Fruit fly (Drosophila melanogaster): ENCODE results near the gene mth.

Gene mth

dm6 chr3L:331842-332802 is 14.6 kb downstream of the mth start, which contains the start of gene mthl9 (continued):
- TF ChIP-seq ftz-f1 (GFP tag; optimal IDR thresholded peaks at IDR 0.05) (no peak), Hr39 (optimal IDR thresholded peaks at IDR 0.05) (no peak), E2f2 (GFP tag; IDR thresholded peaks at IDR 0.05) (peak; percentile 40; the same call in 1 of the 2 replicates), CG10209 (GFP tag; optimal IDR thresholded peaks at IDR 0.05) (no peak), Hand (GFP tag; optimal IDR thresholded peaks at IDR 0.05) (peak; percentile 38), gcm (GFP tag; optimal IDR thresholded peaks at IDR 0.05) (no peak), ssp (GFP tag; IDR thresholded peaks at IDR 0.05) (no peak), p53 (GFP tag; optimal IDR thresholded peaks at IDR 0.05) (no peak), CG6854 (GFP tag; optimal IDR thresholded peaks at IDR 0.05) (no peak), CG8290 (GFP tag; optimal IDR thresholded peaks at IDR 0.05) (no peak), CG8290 (tag; optimal IDR thresholded peaks at IDR 0.05) (peak in 1 of 2 experiments; percentile 8), vvl (GFP tag; IDR thresholded peaks at IDR 0.05) (peak; percentile 56), CG12155 (GFP tag; optimal IDR thresholded peaks at IDR 0.05) (peak; percentile 53), sens-2 (GFP tag; IDR thresholded peaks at IDR 0.05) (no peak), dimm (GFP tag; IDR thresholded peaks at IDR 0.05) (no peak), CG18262 (tag; optimal IDR thresholded peaks at IDR 0.05) (no peak), CG3847 (GFP tag; IDR thresholded peaks at IDR 0.05) (no peak), exex (tag; optimal IDR thresholded peaks at IDR 0.05) (peak; percentile 58), Side (GFP tag; optimal IDR thresholded peaks at IDR 0.05) (no peak), Tbp (GFP tag; optimal IDR thresholded peaks at IDR 0.05) (no peak), toy (GFP tag; IDR thresholded peaks at IDR 0.05) (no peak), CG12104 (GFP tag; optimal IDR thresholded peaks at IDR 0.05) (no peak), repo (GFP tag; optimal IDR thresholded peaks at IDR 0.05) (no peak), CG15514 (GFP tag; optimal IDR thresholded peaks at IDR 0.05) (peak; percentile 77), Dp (GFP tag; optimal IDR thresholded peaks at IDR 0.05) (peak; percentile 38), Camta (GFP tag; optimal IDR thresholded peaks at IDR 0.05) (no peak), CG2889 (GFP tag; IDR thresholded peaks at IDR 0.05) (no peak), ham (GFP tag; IDR thresholded peaks at IDR 0.05) (no peak), CG12391 (tag; optimal IDR thresholded peaks at IDR 0.05) (no peak), org-1 (GFP tag; optimal IDR thresholded peaks at IDR 0.05) (no peak), CG43689 (GFP tag; IDR thresholded peaks at IDR 0.05) (no peak), CG9609 (GFP tag; optimal IDR thresholded peaks at IDR 0.05) (no peak), Ptx1 (GFP tag; IDR thresholded peaks at IDR 0.05) (no peak), Nf-YB (GFP tag; optimal IDR thresholded peaks at IDR 0.05) (no peak), dmrt99B (tag; optimal IDR thresholded peaks at IDR 0.05) (no peak), CG11695 (GFP tag; IDR thresholded peaks at IDR 0.05) (no peak), Hmr (GFP tag; optimal IDR thresholded peaks at IDR 0.05) (peak; percentile 49), Xrp1 (GFP tag; IDR thresholded peaks at IDR 0.05) (no peak), pho (GFP tag; optimal IDR thresholded peaks at IDR 0.05) (peak; percentile 2), klu (GFP tag; IDR thresholded peaks at IDR 0.05) (no peak), Sin3A (optimal IDR thresholded peaks at IDR 0.05) (no peak), fd102C (GFP tag; optimal IDR thresholded peaks at IDR 0.05) (no peak), hbn (GFP tag; IDR thresholded peaks at IDR 0.05; ENCODE audit: partially characterized antibody) (peak; percentile 49; the same call in 1 of the 2 replicates), CG5245 (GFP tag; optimal IDR thresholded peaks at IDR 0.05) (no peak), HLH54F (GFP tag; optimal IDR thresholded peaks at IDR 0.05) (no peak), grau (tag; optimal IDR thresholded peaks at IDR 0.05) (no peak), slou (GFP tag; optimal IDR thresholded peaks at IDR 0.05) (no peak), pum (GFP tag; optimal IDR thresholded peaks at IDR 0.05) (no peak), CG11085 (GFP tag; IDR thresholded peaks at IDR 0.05) (no peak), NK7.1 (GFP tag; optimal IDR thresholded peaks at IDR 0.05) (no peak), CG2199 (GFP tag; IDR thresholded peaks at IDR 0.05) (no peak), CG30403 (GFP tag; optimal IDR thresholded peaks at IDR 0.05) (no peak)
